Worm (Caenorhabditis elegans): Measurements from ENCODE around the gene F52C9.5.

DNA sequence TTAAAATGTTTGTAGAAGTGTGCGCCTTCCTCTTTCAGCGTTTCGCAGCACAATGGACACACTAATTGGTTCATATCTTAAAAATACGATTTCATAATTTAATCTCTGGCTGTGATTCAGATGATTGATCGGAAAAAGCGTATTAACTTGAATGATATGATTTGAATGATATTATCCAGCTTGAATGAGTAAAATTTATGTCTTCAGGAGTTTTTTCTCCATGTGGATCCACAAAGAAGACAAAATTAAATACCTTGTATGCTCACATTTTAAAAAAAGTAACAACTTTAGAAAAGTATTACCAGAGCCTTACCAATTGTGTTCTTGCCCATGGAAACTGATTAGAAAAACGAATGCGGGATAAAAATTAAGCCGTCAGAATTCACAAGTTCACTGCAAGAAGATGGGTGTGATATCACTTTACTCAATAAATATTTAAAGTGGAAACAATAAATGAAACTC, 28.6 kb upstream of the F52C9.5 start, which contains the start of gene ztf-8:
- no peak for TF ChIP-seq ama-1 (optimal IDR thresholded peaks at IDR 0.05)
- TF ChIP-seq hmg-4 (GFP tag; optimal IDR thresholded peaks at IDR 0.05) = no peak
- no peak for TF ChIP-seq tra-4 (tag; optimal IDR thresholded peaks at IDR 0.05)
- TF ChIP-seq ceh-13 (GFP tag; optimal IDR thresholded peaks at IDR 0.05) = no peak
- no peak for TF ChIP-seq flt-1 (GFP tag; IDR thresholded peaks at IDR 0.05)
